Worm (Caenorhabditis elegans): ENCODE results near the gene nas-17.

nas-17 gene

ce11 chrV:11436407-11436806, 37.7 kb downstream of the nas-17 start:
- TF ChIP-seq lsy-2 (tag; optimal IDR thresholded peaks at IDR 0.05) (no peak), lin-14 (GFP tag; optimal IDR thresholded peaks at IDR 0.05) (peak; percentile 33), sup-37 (GFP tag; optimal IDR thresholded peaks at IDR 0.05) (no peak)

- no peak for TF ChIP-seq nhr-85 (tag)
- TF ChIP-seq hlh-4 (tag; optimal IDR thresholded peaks at IDR 0.05), result no peak
- no peak for TF ChIP-seq hlh-17 (GFP tag; optimal IDR thresholded peaks at IDR 0.05; ENCODE audit: borderline replicate concordance)
- TF ChIP-seq tbx-2 (tag; optimal IDR thresholded peaks at IDR 0.05), result no peak
- no peak for TF ChIP-seq ztf-4 (tag; optimal IDR thresholded peaks at IDR 0.05)
- TF ChIP-seq zag-1 (tag; optimal IDR thresholded peaks at IDR 0.05), result no peak
- TF ChIP-seq ceh-63 (GFP tag; optimal IDR thresholded peaks at IDR 0.05), result no peak
- no peak for TF ChIP-seq lin-15B (tag; optimal IDR thresholded peaks at IDR 0.05)
- no peak for TF ChIP-seq C16A3.4 (tag; optimal IDR thresholded peaks at IDR 0.05)
- no peak for TF ChIP-seq nhr-28 (tag; optimal IDR thresholded peaks at IDR 0.05)
- TF ChIP-seq vab-15 (tag; optimal IDR thresholded peaks at IDR 0.05), result no peak
- no peak for TF ChIP-seq blmp-1 (tag; optimal IDR thresholded peaks at IDR 0.05)
- no peak for TF ChIP-seq nhr-47 (tag; optimal IDR thresholded peaks at IDR 0.05)
- TF ChIP-seq nhr-11 (tag; optimal IDR thresholded peaks at IDR 0.05), result no peak
Observed at ce11 chrV:11438464-11438863, 39.7 kb downstream of the nas-17 start, which contains the start of gene dmsr-1. dmsr-1 (plus strand) TSS chrV:11438764.

DNA sequence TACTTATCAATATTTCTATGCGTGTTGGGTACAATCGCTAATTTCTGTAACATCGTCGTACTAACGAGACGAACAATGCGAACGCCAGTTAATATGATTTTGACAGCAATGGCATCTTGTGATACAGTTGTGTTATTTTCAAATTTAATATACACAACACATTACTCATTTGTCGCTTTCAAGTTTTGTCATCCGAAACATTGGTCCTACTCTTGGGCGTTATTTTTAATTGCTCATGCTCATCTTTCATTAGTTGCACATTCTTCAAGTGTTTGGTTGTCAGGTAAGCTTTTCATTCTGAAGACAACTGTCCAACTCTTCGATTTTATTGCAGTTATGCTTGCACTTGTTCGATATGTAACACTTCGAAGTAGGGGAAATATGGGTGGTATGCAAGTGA, 40.5 kb downstream of the nas-17 start:
- TF ChIP-seq dpl-1 (GFP tag; optimal IDR thresholded peaks at IDR 0.05) (no peak), ceh-88 (GFP tag; IDR thresholded peaks at IDR 0.05) (no peak), lin-14 (GFP tag; optimal IDR thresholded peaks at IDR 0.05) (no peak), nhr-19 (GFP tag; conservative IDR thresholded peaks at IDR 0.05) (no peak), egl-27 (tag; optimal IDR thresholded peaks at IDR 0.05) (no peak), mef-2 (tag; optimal IDR thresholded peaks at IDR 0.05) (no peak), lin-35 (GFP tag; optimal IDR thresholded peaks at IDR 0.05) (no peak), nhr-84 (tag; optimal IDR thresholded peaks at IDR 0.05) (no peak), unc-62 (GFP tag; optimal IDR thresholded peaks at IDR 0.05) (no peak), nhr-77 (tag; optimal IDR thresholded peaks at IDR 0.05) (no peak), rnt-1 (tag; optimal IDR thresholded peaks at IDR 0.05) (no peak)

- TF ChIP-seq C16A3.4 (tag; optimal IDR thresholded peaks at IDR 0.05) (no peak), lin-14 (GFP tag; optimal IDR thresholded peaks at IDR 0.05) (peak; percentile 38), zip-4 (GFP tag; optimal IDR thresholded peaks at IDR 0.05) (no peak), pqm-1 (tag; optimal IDR thresholded peaks at IDR 0.05) (no peak)
Observed at ce11 chrV:11443503-11443902, 44.8 kb downstream of the nas-17 start, which contains the start of gene F57B7.2. F57B7.2 (minus strand) TSS chrV:11443603.

- TF ChIP-seq mab-9 (GFP tag; IDR thresholded peaks at IDR 0.05) (no peak), nhr-71 (tag; optimal IDR thresholded peaks at IDR 0.05) (peak; percentile 26), C16A3.4 (tag; optimal IDR thresholded peaks at IDR 0.05) (no peak), lin-35 (GFP tag; optimal IDR thresholded peaks at IDR 0.05) (peak in 1 of 2 experiments; percentile 6), nhr-47 (tag; optimal IDR thresholded peaks at IDR 0.05) (peak; percentile 0), lin-14 (GFP tag; optimal IDR thresholded peaks at IDR 0.05) (peak; percentile 80), snu-23 (GFP tag; optimal IDR thresholded peaks at IDR 0.05) (no peak), tbx-2 (tag; optimal IDR thresholded peaks at IDR 0.05) (peak; percentile 16), aha-1 (tag; optimal IDR thresholded peaks at IDR 0.05) (no peak), unc-86 (tag; optimal IDR thresholded peaks at IDR 0.05) (peak; percentile 7), nhr-237 (tag; optimal IDR thresholded peaks at IDR 0.05) (no peak), ceh-88 (GFP tag; IDR thresholded peaks at IDR 0.05) (no peak)
Observed at ce11 chrV:11445375-11445774, 46.7 kb downstream of the nas-17 start.

Measured in whole organism, L1 larva.